Worm (Caenorhabditis elegans) whole organism, L3 larva: ENCODE data around the gene C13A2.1.

Source experiments
- R02D3.7 ChIP-seq: fragments of 150-350 bp; optimal IDR thresholded peaks from 2 replicates; lab custom pipeline; 2014; ENCODE audit warnings: missing biosample characterization, missing genetic modification characterization
- ZK546.5 ChIP-seq: sonication (generic microtip); optimal IDR thresholded peaks from 2 replicates; lab custom pipeline; 2017; ENCODE audit warnings: missing biosample characterization, missing genetic modification characterization
- aly-2 ChIP-seq: fragments of 150-350 bp; optimal IDR thresholded peaks from 2 replicates; lab custom pipeline; 2014; ENCODE audit warnings: missing biosample characterization, missing genetic modification characterization
- ceh-28 ChIP-seq: fragments of 150-350 bp; optimal IDR thresholded peaks from 2 replicates; lab custom pipeline; 2014; ENCODE audit warnings: missing biosample characterization, missing genetic modification reagents, missing genetic modification characterization
- ceh-9 ChIP-seq: sonication (generic microtip); optimal IDR thresholded peaks from 2 replicates; lab custom pipeline; 2018; ENCODE audit warnings: missing biosample characterization, missing genetic modification characterization
- daf-12 ChIP-seq: fragments of 150-350 bp; optimal IDR thresholded peaks from 2 replicates; lab custom pipeline; 2014; ENCODE audit warnings: missing biosample characterization, missing genetic modification reagents, missing genetic modification characterization
- egl-27 ChIP-seq: sonication (generic microtip); optimal IDR thresholded peaks from 4 replicates; lab custom pipeline; 2017; ENCODE audit warnings: missing biosample characterization, missing genetic modification reagents, missing genetic modification characterization
- egl-5 ChIP-seq: fragments of 150-350 bp; optimal IDR thresholded peaks from 2 replicates; lab custom pipeline; 2017; ENCODE audit warnings: missing biosample characterization, missing genetic modification reagents, missing genetic modification characterization, inconsistent platforms
- elt-3 ChIP-seq, 3 experiments: fragments of 150-350 bp in 1 of 3; sonication (generic microtip) in 2 of 3; optimal IDR thresholded peaks; 2 replicates in 2 of 3; 4 replicates in 1 of 3; lab custom pipeline; 2014 to 2017; ENCODE audit warnings: missing biosample characterization in 3 of 3, missing genetic modification characterization in 3 of 3
- eor-1 ChIP-seq, 2 experiments: fragments of 150-350 bp; optimal IDR thresholded peaks; 2 replicates each; lab custom pipeline; 2014 to 2018; ENCODE audit warnings: missing biosample characterization in 2 of 2, missing genetic modification characterization in 2 of 2
- fkh-2 ChIP-seq: fragments of 150-350 bp; optimal IDR thresholded peaks from 2 replicates; lab custom pipeline; 2014; ENCODE audit warnings: missing biosample characterization, missing genetic modification reagents, missing genetic modification characterization
- hmg-11 ChIP-seq: sonication (generic microtip); optimal IDR thresholded peaks from 2 replicates; lab custom pipeline; 2016; ENCODE audit warnings: missing genetic modification characterization, missing compliant biosample characterization
- jun-1 ChIP-seq: fragments of 150-350 bp; optimal IDR thresholded peaks from 2 replicates; lab custom pipeline; 2014; ENCODE audit warnings: missing biosample characterization, missing genetic modification reagents, missing genetic modification characterization
- lin-39 ChIP-seq: fragments of 150-350 bp; optimal IDR thresholded peaks from 2 replicates; lab custom pipeline; 2018; ENCODE audit warnings: missing biosample characterization, missing genetic modification reagents, missing genetic modification characterization
- mdl-1 ChIP-seq: fragments of 150-350 bp; optimal IDR thresholded peaks from 2 replicates; lab custom pipeline; 2014; ENCODE audit warnings: missing biosample characterization, missing genetic modification characterization
- mml-1 ChIP-seq: fragments of 150-350 bp; sonication (generic microtip); optimal IDR thresholded peaks from 3 replicates; lab custom pipeline; 2014; ENCODE audit warnings: missing biosample characterization, missing genetic modification characterization
- nfya-1 ChIP-seq: sonication (generic microtip); optimal IDR thresholded peaks from 2 replicates; lab custom pipeline; 2017; ENCODE audit warnings: missing genetic modification characterization, mild to moderate bottlenecking, missing compliant biosample characterization, antibody characterized with exemption, moderate library complexity; ENCODE audit not compliant: insufficient read depth
- nhr-11 ChIP-seq: fragments of 150-350 bp; optimal IDR thresholded peaks from 2 replicates; lab custom pipeline; 2014; ENCODE audit warnings: missing biosample characterization, missing genetic modification characterization
- nhr-23 ChIP-seq: fragments of 150-350 bp; optimal IDR thresholded peaks from 2 replicates; lab custom pipeline; 2014; ENCODE audit warnings: missing biosample characterization, missing genetic modification reagents, missing genetic modification characterization
- nhr-237 ChIP-seq: fragments of 150-350 bp; optimal IDR thresholded peaks from 2 replicates; lab custom pipeline; 2014; ENCODE audit warnings: missing biosample characterization, missing genetic modification characterization
- nhr-25 ChIP-seq: sonication (generic microtip); optimal IDR thresholded peaks from 2 replicates; lab custom pipeline; 2017; ENCODE audit warnings: missing biosample characterization, missing genetic modification characterization
- nhr-28 ChIP-seq: fragments of 150-350 bp; optimal IDR thresholded peaks from 2 replicates; lab custom pipeline; 2014; ENCODE audit warnings: missing biosample characterization, missing genetic modification characterization
- nhr-43 ChIP-seq: sonication (generic microtip); optimal IDR thresholded peaks from 2 replicates; lab custom pipeline; 2016; ENCODE audit warnings: mild to moderate bottlenecking, missing genetic modification characterization, missing compliant biosample characterization; ENCODE audit not compliant: poor library complexity, severe bottlenecking
- nhr-67 ChIP-seq: fragments of 150-350 bp; optimal IDR thresholded peaks from 2 replicates; lab custom pipeline; 2014; ENCODE audit warnings: missing biosample characterization, missing genetic modification characterization
- nhr-77 ChIP-seq: fragments of 150-350 bp; optimal IDR thresholded peaks from 2 replicates; lab custom pipeline; 2014; ENCODE audit warnings: missing biosample characterization, missing genetic modification characterization
- pha-4 ChIP-seq: fragments of 150-350 bp; optimal IDR thresholded peaks from 2 replicates; lab custom pipeline; 2014; ENCODE audit warnings: missing biosample characterization, missing genetic modification reagents, missing genetic modification characterization
- sea-2 ChIP-seq: fragments of 150-350 bp; sonication (generic microtip); optimal IDR thresholded peaks from 4 replicates; lab custom pipeline; 2014; ENCODE audit warnings: missing biosample characterization, missing genetic modification reagents, missing genetic modification characterization
- skn-1 ChIP-seq: fragments of 150-350 bp; optimal IDR thresholded peaks from 2 replicates; lab custom pipeline; 2014; ENCODE audit warnings: missing biosample characterization, missing genetic modification characterization
- tbx-2 ChIP-seq: sonication (generic microtip); optimal IDR thresholded peaks from 2 replicates; lab custom pipeline; 2016; ENCODE audit warnings: mild to moderate bottlenecking, missing genetic modification characterization, missing compliant biosample characterization
- unc-62 ChIP-seq: fragments of 150-350 bp; sonication (generic microtip); optimal IDR thresholded peaks from 4 replicates; lab custom pipeline; 2014; ENCODE audit warnings: missing biosample characterization, missing genetic modification reagents, missing genetic modification characterization
- zag-1 ChIP-seq: fragments of 150-350 bp; optimal IDR thresholded peaks from 2 replicates; lab custom pipeline; 2014; ENCODE audit warnings: missing biosample characterization, missing genetic modification characterization
- ztf-11 ChIP-seq: fragments of 150-350 bp; optimal IDR thresholded peaks from 2 replicates; lab custom pipeline; 2014; ENCODE audit warnings: missing biosample characterization, missing genetic modification characterization
- ztf-4 ChIP-seq: fragments of 150-350 bp; optimal IDR thresholded peaks from 2 replicates; lab custom pipeline; 2014; ENCODE audit warnings: missing biosample characterization, missing genetic modification characterization

C13A2.1 gene

ce11 chrV:7255095-7255494 lies 33.7 kb upstream of the C13A2.1 start, which contains the start of gene C05C8.8:
Gene C05C8.8, minus strand, starts transcription at chrV:7255195.
- TF ChIP-seq nhr-25 (tag; lab: Kevin White, UChicago) = no peak
- no peak for TF ChIP-seq eor-1 (tag; optimal IDR thresholded peaks at IDR 0.05; lab: Kevin White, UChicago)
- no peak for TF ChIP-seq skn-1 (tag; lab: Kevin White, UChicago)
- no peak for TF ChIP-seq pha-4 (tag; lab: Kevin White, UChicago)
- no peak for TF ChIP-seq nhr-23 (tag; lab: Kevin White, UChicago)
- TF ChIP-seq nhr-77 = no peak
- no peak for TF ChIP-seq ceh-9 (tag; lab: Kevin White, UChicago)
- TF ChIP-seq ceh-28 (tag; lab: Kevin White, UChicago) = no peak
- no peak for TF ChIP-seq jun-1 (tag; lab: Kevin White, UChicago)
- TF ChIP-seq elt-3 (tag; optimal IDR thresholded peaks at IDR 0.05; lab: Kevin White, UChicago) = no peak
- TF ChIP-seq nhr-11 (tag; lab: Kevin White, UChicago) = no peak
- TF ChIP-seq nhr-237 (tag; lab: Kevin White, UChicago) = no peak
- TF ChIP-seq R02D3.7 = no peak
- no peak for TF ChIP-seq egl-27 (tag; lab: Kevin White, UChicago)
- no peak for TF ChIP-seq aly-2 (tag; lab: Kevin White, UChicago)
- TF ChIP-seq daf-12 = no peak
- no peak for TF ChIP-seq ztf-11 (tag; lab: Kevin White, UChicago)
- no peak for TF ChIP-seq nhr-43 (tag; lab: Kevin White, UChicago)
- no peak for TF ChIP-seq unc-62 (GFP tag; lab: Kevin White, UChicago)
- TF ChIP-seq, all 47 proteins: peak for 0

- TF ChIP-seq zag-1 (tag; lab: Kevin White, UChicago) (no peak), nhr-28 (tag; lab: Kevin White, UChicago) (no peak), lin-39 (tag; lab: Kevin White, UChicago) (no peak), pha-4 (tag; lab: Kevin White, UChicago) (no peak), mml-1 (tag; lab: Kevin White, UChicago) (no peak), nhr-67 (tag; lab: Kevin White, UChicago) (no peak), fkh-2 (no peak), ceh-9 (tag; lab: Kevin White, UChicago) (no peak), aly-2 (tag; lab: Kevin White, UChicago) (no peak), ztf-4 (tag; lab: Kevin White, UChicago) (no peak)
- TF ChIP-seq, all 47 proteins: peak for 0
Observed at ce11 chrV:7258965-7259364, 29.8 kb upstream of the C13A2.1 start, which contains the start of gene C13A2.12. Gene C13A2.12, plus strand, starts transcription at chrV:7259265.

ce11 chrV:7264042-7264441 lies 24.8 kb upstream of the C13A2.1 start, which contains the start of gene C13A2.9:
Gene C13A2.9, minus strand, starts transcription at chrV:7264142.
- TF ChIP-seq unc-62 (GFP tag; lab: Kevin White, UChicago) (no peak), ZK546.5 (tag; lab: Kevin White, UChicago) (no peak)

ce11 chrV:7266021-7266420 lies 22.8 kb upstream of the C13A2.1 start, which contains the start of gene C13A2.7:
Gene C13A2.7, plus strand, starts transcription at chrV:7266321.
- TF ChIP-seq jun-1 (tag; lab: Kevin White, UChicago) = no peak

- no peak for TF ChIP-seq sea-2 (GFP tag; lab: Kevin White, UChicago)
- TF ChIP-seq aly-2 (tag; lab: Kevin White, UChicago) = no peak
- TF ChIP-seq fkh-2 = no peak
- no peak for TF ChIP-seq nhr-23 (tag; lab: Kevin White, UChicago)
- TF ChIP-seq tbx-2 (tag; lab: Kevin White, UChicago) = no peak
- TF ChIP-seq nhr-11 (tag; lab: Kevin White, UChicago) = no peak
- no peak for TF ChIP-seq nfya-1 (tag; lab: Kevin White, UChicago)
- TF ChIP-seq ztf-4 (tag; lab: Kevin White, UChicago) = no peak
- TF ChIP-seq skn-1 (tag; lab: Kevin White, UChicago) = no peak
- TF ChIP-seq egl-5 (tag; lab: Kevin White, UChicago) = no peak
- no peak for TF ChIP-seq nhr-77
- TF ChIP-seq mdl-1 (tag; lab: Kevin White, UChicago) = no peak
- TF ChIP-seq egl-27 (tag; lab: Kevin White, UChicago) = no peak
- TF ChIP-seq zag-1 (tag; lab: Kevin White, UChicago) = no peak
- TF ChIP-seq hmg-11 = no peak
- no peak for TF ChIP-seq lin-39 (tag; lab: Kevin White, UChicago)
Observed at ce11 chrV:7269399-7269798, 19.4 kb upstream of the C13A2.1 start, which contains the start of gene C13A2.6. Gene C13A2.6, plus strand, starts transcription at chrV:7269699.
